Worm (Caenorhabditis elegans): ENCODE measurements around the gene pals-37.

DNA sequence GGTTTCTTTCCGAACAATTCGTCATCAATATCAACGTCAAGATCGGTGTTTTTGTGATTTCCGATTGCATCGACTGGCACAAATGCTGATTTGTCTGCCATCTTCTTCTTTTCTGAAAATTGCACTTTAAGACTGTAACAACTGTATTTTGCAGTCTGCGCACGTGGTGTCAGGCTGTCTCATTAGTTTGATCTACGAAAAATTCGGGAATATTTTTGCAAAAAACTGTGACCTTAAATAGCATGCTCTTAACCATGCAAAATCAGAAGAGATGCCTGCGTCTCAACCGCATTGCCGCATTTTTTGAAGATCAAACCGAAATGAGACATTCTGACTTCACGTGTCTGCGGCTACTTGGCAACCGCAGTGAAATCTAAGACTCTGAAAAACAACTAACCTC lies 39.9 kb downstream of the pals-37 start, which contains the start of gene K01D12.7:
- TF ChIP-seq nhr-6 (tag; optimal IDR thresholded peaks at IDR 0.05) (no peak), blmp-1 (tag; optimal IDR thresholded peaks at IDR 0.05; ENCODE audit: insufficient read depth) (no peak), fos-1 (tag; optimal IDR thresholded peaks at IDR 0.05) (no peak), mdl-1 (tag; optimal IDR thresholded peaks at IDR 0.05) (no peak), peb-1 (tag; optimal IDR thresholded peaks at IDR 0.05) (no peak), sma-3 (GFP tag; optimal IDR thresholded peaks at IDR 0.05) (no peak), lin-11 (tag; optimal IDR thresholded peaks at IDR 0.05) (no peak), skn-1 (tag; optimal IDR thresholded peaks at IDR 0.05) (no peak), alr-1 (tag; optimal IDR thresholded peaks at IDR 0.05) (no peak), snpc-4 (tag; optimal IDR thresholded peaks at IDR 0.05) (no peak)

Measured in whole organism, L2 larva.